Worm (Caenorhabditis elegans): Measurements from ENCODE around the gene srj-14.
A peak's percentile ranks its signal among the peaks of the same experiment; 100 is the strongest.

Gene srj-14

ce11 chrV:7415780-7416428, 46.4 kb downstream of the srj-14 start, which contains the start of gene F18E3.13 (continued):
- TF ChIP-seq F49E8.2 (tag; optimal IDR thresholded peaks at IDR 0.05; ENCODE audit: borderline replicate concordance) (no peak), vab-7 (GFP tag; IDR thresholded peaks at IDR 0.05) (no peak), nhr-41 (GFP tag; IDR thresholded peaks at IDR 0.05) (no peak), duxl-1 (tag; optimal IDR thresholded peaks at IDR 0.05; ENCODE audit: poor library complexity) (peak; percentile 36), madf-5 (GFP tag; IDR thresholded peaks at IDR 0.05) (no peak), nhr-28 (tag; optimal IDR thresholded peaks at IDR 0.05) (peak; percentile 84), mxl-3 (GFP tag; optimal IDR thresholded peaks at IDR 0.05) (peak; percentile 72), jun-1 (tag; optimal IDR thresholded peaks at IDR 0.05) (no peak), D1046.2 (GFP tag; IDR thresholded peaks at IDR 0.05) (no peak), unc-62 (GFP tag; optimal IDR thresholded peaks at IDR 0.05 in 1 of 2) (peak in 1 of 2 experiments; percentile 55), unc-62 (tag; optimal IDR thresholded peaks at IDR 0.05) (no peak), aha-1 (tag) (peak; percentile 67), nhr-25 (tag; optimal IDR thresholded peaks at IDR 0.05; ENCODE audit: borderline replicate concordance, insufficient read depth) (peak; percentile 58), spr-3 (GFP tag; optimal IDR thresholded peaks at IDR 0.05) (no peak), zip-2 (tag; optimal IDR thresholded peaks at IDR 0.05) (no peak), gei-8 (GFP tag; optimal IDR thresholded peaks at IDR 0.05) (peak; percentile 37), ZK337.2 (GFP tag; IDR thresholded peaks at IDR 0.05) (no peak), nhr-6 (tag; optimal IDR thresholded peaks at IDR 0.05) (no peak), mdl-1 (tag; optimal IDR thresholded peaks at IDR 0.05) (peak; percentile 56 to 88), saeg-2 (GFP tag; IDR thresholded peaks at IDR 0.05) (no peak), nhr-77 (tag; optimal IDR thresholded peaks at IDR 0.05) (no peak), mep-1 (tag; optimal IDR thresholded peaks at IDR 0.05) (peak; percentile 54), lim-7 (GFP tag; IDR thresholded peaks at IDR 0.05) (no peak), dmd-6 (GFP tag; IDR thresholded peaks at IDR 0.05) (peak; percentile 64), lin-38 (GFP tag; IDR thresholded peaks at IDR 0.05) (no peak), nhr-237 (tag; optimal IDR thresholded peaks at IDR 0.05) (no peak), rbr-2 (tag; optimal IDR thresholded peaks at IDR 0.05) (no peak), ama-1 (optimal IDR thresholded peaks at IDR 0.05) (peak; percentile 93)

- TF ChIP-seq aha-1 (tag) (peak; percentile 89), F37D6.2 (tag; optimal IDR thresholded peaks at IDR 0.05) (no peak), nhr-102 (tag; optimal IDR thresholded peaks at IDR 0.05) (peak; percentile 5), T20F7.1 (GFP tag; optimal IDR thresholded peaks at IDR 0.05) (peak; percentile 14), jun-1 (tag; optimal IDR thresholded peaks at IDR 0.05) (no peak)
Observed at ce11 chrV:7416569-7416968, 47.1 kb downstream of the srj-14 start.

- TF ChIP-seq set-16 (GFP tag; IDR thresholded peaks at IDR 0.05) = no peak
- TF ChIP-seq unc-62 (GFP tag; optimal IDR thresholded peaks at IDR 0.05 in 1 of 2) = peak in 1 of 2 experiments; percentile 90
- TF ChIP-seq unc-62 (tag; optimal IDR thresholded peaks at IDR 0.05) = no peak
- no peak for TF ChIP-seq ztf-11 (tag; optimal IDR thresholded peaks at IDR 0.05)
- no peak for TF ChIP-seq lin-38 (GFP tag; IDR thresholded peaks at IDR 0.05)
- TF ChIP-seq aha-1 (tag) = peak; percentile 97
- no peak for TF ChIP-seq egl-27 (tag; optimal IDR thresholded peaks at IDR 0.05)
- TF ChIP-seq duxl-1 (tag; optimal IDR thresholded peaks at IDR 0.05; ENCODE audit: poor library complexity) = peak; percentile 17
- peak in 1 of 2 experiments; percentile 70 for TF ChIP-seq hif-1 (tag; optimal IDR thresholded peaks at IDR 0.05)
Observed at ce11 chrV:7417018-7417716, 47.7 kb downstream of the srj-14 start, which contains the start of gene srw-67. srw-67 (plus strand) TSS chrV:7417660.

Data from whole organism, L4 larva.